Fruit fly (Drosophila melanogaster): ENCODE measurements around the gene CG11035.

The CG11035 gene

DNA sequence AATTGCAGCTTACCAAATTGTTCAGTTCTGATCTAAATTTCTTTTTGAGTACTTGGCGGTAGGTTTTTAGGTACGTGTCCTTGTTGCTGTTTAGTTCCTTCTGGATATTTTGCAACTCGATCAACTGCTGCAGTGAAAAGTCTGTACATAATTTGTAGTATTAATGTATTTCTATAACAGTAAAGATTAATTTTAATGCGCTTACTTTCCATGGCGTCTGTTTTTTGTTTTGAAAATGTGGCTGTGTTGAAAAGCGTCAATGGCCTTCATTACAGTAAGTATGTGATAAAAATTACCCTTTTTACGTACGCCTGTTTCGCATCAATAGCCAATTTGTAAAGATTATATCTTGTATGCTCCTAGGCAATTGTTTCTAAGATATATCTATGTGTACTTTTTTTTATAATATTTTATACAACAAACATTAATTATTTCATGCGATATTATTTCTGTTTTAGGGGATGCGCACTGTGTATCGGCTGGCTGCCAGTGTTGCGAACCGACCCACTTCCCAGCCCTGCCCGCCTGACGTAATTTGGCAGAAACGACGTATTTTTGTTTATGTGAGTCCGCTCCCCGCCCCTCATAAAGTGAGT is 31.6 kb downstream of the CG11035 start, which contains the start of the genes Kmn2 and CG2698 (continued):
- TF ChIP-seq NfI (GFP tag; optimal IDR thresholded peaks at IDR 0.05) (peak; percentile 94), CG3995 (GFP tag; optimal IDR thresholded peaks at IDR 0.05) (peak; percentile 69), Abd-B (GFP tag; optimal IDR thresholded peaks at IDR 0.05) (peak; percentile 98), B-H2 (GFP tag; optimal IDR thresholded peaks at IDR 0.05) (peak; percentile 95), z (GFP tag; IDR thresholded peaks at IDR 0.05) (peak; percentile 69; the same call in 2 of the 3 replicates), B-H1 (GFP tag; IDR thresholded peaks at IDR 0.05) (peak; percentile 97), trh (GFP tag; optimal IDR thresholded peaks at IDR 0.05) (peak; percentile 91), CG31224 (GFP tag; IDR thresholded peaks at IDR 0.05) (peak; percentile 94), Taf1 (GFP tag; IDR thresholded peaks at IDR 0.05) (peak; percentile 96), mld (GFP tag; IDR thresholded peaks at IDR 0.05; ENCODE audit: partially characterized antibody) (no peak), CG12104 (GFP tag; optimal IDR thresholded peaks at IDR 0.05) (peak; percentile 92), CG1792 (GFP tag; optimal IDR thresholded peaks at IDR 0.05) (peak; percentile 71), CG11085 (GFP tag; IDR thresholded peaks at IDR 0.05) (peak; percentile 96), slou (GFP tag; optimal IDR thresholded peaks at IDR 0.05) (peak; percentile 87), hkb (optimal IDR thresholded peaks at IDR 0.05) (peak; percentile 72), hkb (GFP tag; IDR thresholded peaks at IDR 0.05) (peak; percentile 97), MESR4 (GFP tag; optimal IDR thresholded peaks at IDR 0.05) (no peak), MBD-R2 (GFP tag; IDR thresholded peaks at IDR 0.05) (peak; percentile 98), fu2 (GFP tag; optimal IDR thresholded peaks at IDR 0.05) (peak; percentile 52), croc (GFP tag; conservative IDR thresholded peaks at IDR 0.05) (peak; percentile 97), HHEX (GFP tag; optimal IDR thresholded peaks at IDR 0.05) (peak; percentile 94), Sry-δ (GFP tag; optimal IDR thresholded peaks at IDR 0.05) (peak; percentile 47), tx (GFP tag; optimal IDR thresholded peaks at IDR 0.05) (peak; percentile 73), CG17328 (GFP tag; IDR thresholded peaks at IDR 0.05) (peak; percentile 98), sens-2 (GFP tag; IDR thresholded peaks at IDR 0.05) (peak; percentile 95), MTF-1 (GFP tag; optimal IDR thresholded peaks at IDR 0.05; ENCODE audit: borderline replicate concordance) (peak; percentile 88), lola (GFP tag; optimal IDR thresholded peaks at IDR 0.05) (peak in 1 of 3 experiments; percentile 91), cad (GFP tag; optimal IDR thresholded peaks at IDR 0.05) (no peak), CG7928 (GFP tag; optimal IDR thresholded peaks at IDR 0.05) (peak; percentile 86), Fer2 (tag; optimal IDR thresholded peaks at IDR 0.05) (peak; percentile 93), CG2120 (GFP tag; optimal IDR thresholded peaks at IDR 0.05) (peak; percentile 95), CG42726 (GFP tag; IDR thresholded peaks at IDR 0.05; ENCODE audit: partially characterized antibody) (0 out of 2 replicates have a peak, but pooled peaks have one; percentile 27), Lpt (GFP tag; optimal IDR thresholded peaks at IDR 0.05) (no peak), CG7786 (GFP tag; optimal IDR thresholded peaks at IDR 0.05) (peak; percentile 74), ken (GFP tag; IDR thresholded peaks at IDR 0.05) (peak; percentile 97), Eip74EF (GFP tag; optimal IDR thresholded peaks at IDR 0.05) (peak in 1 of 2 experiments; percentile 90), salm (tag; optimal IDR thresholded peaks at IDR 0.05) (peak; percentile 90), repo (GFP tag; optimal IDR thresholded peaks at IDR 0.05) (peak; percentile 67), pfk (GFP tag; optimal IDR thresholded peaks at IDR 0.05) (no peak), Sry-β (GFP tag; optimal IDR thresholded peaks at IDR 0.05) (peak; percentile 40), Asciz (GFP tag; optimal IDR thresholded peaks at IDR 0.05) (peak; percentile 85), CG12219 (GFP tag; optimal IDR thresholded peaks at IDR 0.05) (peak; percentile 81), ase (GFP tag; IDR thresholded peaks at IDR 0.05) (peak; percentile 97), lilli (GFP tag; optimal IDR thresholded peaks at IDR 0.05) (peak; percentile 96), Hr51 (GFP tag; optimal IDR thresholded peaks at IDR 0.05) (peak; percentile 80 to 94), fd3F (GFP tag; optimal IDR thresholded peaks at IDR 0.05) (peak; percentile 95), NFAT (GFP tag; IDR thresholded peaks at IDR 0.05) (peak; percentile 96), crol (GFP tag; IDR thresholded peaks at IDR 0.05) (peak; percentile 86), CG13894 (tag; optimal IDR thresholded peaks at IDR 0.05) (peak; percentile 89), CG10959 (GFP tag; IDR thresholded peaks at IDR 0.05) (peak; percentile 96)
